Comparison of ENCODE assay signal across 1 fruit fly cellular context in the genomic region with DNA sequence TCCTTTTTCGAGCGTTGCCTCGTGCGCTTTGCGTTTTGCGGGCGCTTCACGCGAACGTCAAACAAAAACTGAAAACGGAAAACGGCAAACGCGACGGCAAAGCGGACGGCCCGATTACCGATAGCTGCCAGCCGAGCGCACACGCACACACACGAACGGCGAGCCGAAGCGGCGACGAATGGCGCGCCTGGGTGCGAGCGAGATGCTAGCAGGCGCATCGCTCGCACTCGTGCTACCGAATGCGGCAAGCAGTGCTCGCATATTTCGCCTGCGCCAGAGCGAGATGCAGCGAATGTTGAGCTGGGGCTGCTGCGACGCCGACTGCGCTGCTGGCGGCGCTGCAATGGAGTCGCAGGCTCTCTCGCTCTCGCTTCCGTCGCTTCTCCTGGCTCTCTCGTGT.
TF ChIP-seq lines count a peak whose summit lies in the region.

A gene (minus strand): TSS at position 76 of the 400 bp plus-strand sequence.

TF ChIP-seq in whole organism, embryonic, 481 proteins besides CTCF, POLR2A, EP300 and RAD21 (continued from another document):
- TF ChIP-seq CG3995 (GFP tag; optimal IDR thresholded peaks at IDR 0.05; lab: Kevin White, UChicago) (no peak), CkIIα-i1 (GFP tag; IDR thresholded peaks at IDR 0.05; lab: Robert Waterston, UW) (no peak), CG13424 (tag; optimal IDR thresholded peaks at IDR 0.05; lab: Kevin White, UChicago) (no peak), CG30403 (GFP tag; optimal IDR thresholded peaks at IDR 0.05; lab: Kevin White, UChicago) (no peak), CG1832 (GFP tag; optimal IDR thresholded peaks at IDR 0.05; lab: Kevin White, UChicago) (peak; percentile 100), gsb-n (tag; optimal IDR thresholded peaks at IDR 0.05; lab: Kevin White, UChicago) (no peak), Atf3 (GFP tag; optimal IDR thresholded peaks at IDR 0.05; lab: Kevin White, UChicago) (no peak), ranshi (GFP tag; IDR thresholded peaks at IDR 0.05; lab: Robert Waterston, UW) (no peak), Elba2 (GFP tag; optimal IDR thresholded peaks at IDR 0.05; lab: Kevin White, UChicago) (no peak), CG1024 (GFP tag; IDR thresholded peaks at IDR 0.05; lab: Robert Waterston, UW) (no peak), Ravus (GFP tag; IDR thresholded peaks at IDR 0.05; lab: Robert Waterston, UW) (no peak), sc (optimal IDR thresholded peaks at IDR 0.05; lab: Kevin White, UChicago) (no peak), sc (GFP tag; optimal IDR thresholded peaks at IDR 0.05; lab: Kevin White, UChicago) (no peak), seq (GFP tag; IDR thresholded peaks at IDR 0.05; lab: Robert Waterston, UW) (no peak; the same call in 1 of the 2 replicates), H2.0 (GFP tag; IDR thresholded peaks at IDR 0.05; lab: Robert Waterston, UW) (no peak), Dbx (GFP tag; IDR thresholded peaks at IDR 0.05; lab: Robert Waterston, UW) (0 out of 3 replicates have a peak, but pooled peaks have one; percentile 35), CG5245 (GFP tag; optimal IDR thresholded peaks at IDR 0.05; lab: Kevin White, UChicago) (no peak), ATbp (GFP tag; optimal IDR thresholded peaks at IDR 0.05; lab: Kevin White, UChicago) (no peak), CG31365 (tag; optimal IDR thresholded peaks at IDR 0.05; lab: Kevin White, UChicago) (peak; percentile 23), twi (tag; optimal IDR thresholded peaks at IDR 0.05; lab: Kevin White, UChicago) (no peak), corto (GFP tag; optimal IDR thresholded peaks at IDR 0.05; lab: Kevin White, UChicago) (no peak), Gsc (GFP tag; IDR thresholded peaks at IDR 0.05; lab: Robert Waterston, UW) (no peak), bowl (GFP tag; IDR thresholded peaks at IDR 0.05; lab: Robert Waterston, UW) (no peak), CG8478 (optimal IDR thresholded peaks at IDR 0.05; lab: Kevin White, UChicago) (peak; percentile 99), Scr (GFP tag; IDR thresholded peaks at IDR 0.05; lab: Robert Waterston, UW; ENCODE audit: partially characterized antibody) (peak; percentile 43), gsb (GFP tag; IDR thresholded peaks at IDR 0.05; lab: Robert Waterston, UW) (no peak), CG18599 (GFP tag; optimal IDR thresholded peaks at IDR 0.05; lab: Kevin White, UChicago) (no peak), tio (GFP tag; optimal IDR thresholded peaks at IDR 0.05; lab: Kevin White, UChicago) (no peak), Bgb (GFP tag; IDR thresholded peaks at IDR 0.05; lab: Robert Waterston, UW; ENCODE audit: partially characterized antibody) (peak; percentile 57; the same call in 1 of the 2 replicates), CG14441 (GFP tag; IDR thresholded peaks at IDR 0.05; lab: Robert Waterston, UW) (no peak), Nf-YA (GFP tag; IDR thresholded peaks at IDR 0.05; lab: Robert Waterston, UW) (peak; percentile 98), crc (GFP tag; optimal IDR thresholded peaks at IDR 0.05; lab: Kevin White, UChicago) (no peak), Aef1 (GFP tag; IDR thresholded peaks at IDR 0.05; lab: Robert Waterston, UW) (0 out of 3 replicates have a peak, but pooled peaks have one; percentile 20), YL-1 (GFP tag; optimal IDR thresholded peaks at IDR 0.05; lab: Kevin White, UChicago) (no peak), CG6689 (GFP tag; IDR thresholded peaks at IDR 0.05; lab: Robert Waterston, UW) (no peak), CG4730 (GFP tag; IDR thresholded peaks at IDR 0.05; lab: Robert Waterston, UW) (no peak), CG2875 (GFP tag; optimal IDR thresholded peaks at IDR 0.05; lab: Kevin White, UChicago) (no peak), CG7987 (GFP tag; optimal IDR thresholded peaks at IDR 0.05; lab: Kevin White, UChicago) (no peak), CG13287 (GFP tag; IDR thresholded peaks at IDR 0.05; lab: Robert Waterston, UW; ENCODE audit: partially characterized antibody) (peak; percentile 43; the same call in 1 of the 2 replicates), CG10267 (tag; optimal IDR thresholded peaks at IDR 0.05; lab: Kevin White, UChicago) (no peak), CG32767 (GFP tag; IDR thresholded peaks at IDR 0.05; lab: Robert Waterston, UW) (no peak), CG12236 (GFP tag; optimal IDR thresholded peaks at IDR 0.05; lab: Kevin White, UChicago) (no peak), CG5180 (GFP tag; optimal IDR thresholded peaks at IDR 0.05; lab: Kevin White, UChicago) (no peak)
